Fruit fly (Drosophila melanogaster) whole organism, embryonic: ENCODE measurements around the gene CG14054.

Experiments used
- Atf3 ChIP-seq: fragments of 200-800 bp; sonication (Bioruptor generic); optimal IDR thresholded peaks from 3 replicates; lab custom pipeline; 2016; ENCODE audit warnings: missing biosample characterization, missing genetic modification characterization
- CG10959 ChIP-seq: fragments of 200-800 bp; sonication (Bioruptor generic); IDR thresholded peaks from 2 replicates; pipeline ENCODE4 v1.3.6; 2022; ENCODE audit warnings: missing biosample characterization, missing genetic modification characterization
- CG12942 ChIP-seq: fragments of 200-800 bp; sonication (Bioruptor generic); optimal IDR thresholded peaks from 3 replicates; lab custom pipeline; 2016; ENCODE audit warnings: missing biosample characterization, missing genetic modification characterization
- CG13123 ChIP-seq: fragments of 200-800 bp; sonication (Bioruptor generic); optimal IDR thresholded peaks from 2 replicates; lab custom pipeline; 2016; ENCODE audit warnings: missing biosample characterization, missing genetic modification characterization
- CG1529 ChIP-seq: fragments of 200-800 bp; sonication (Bioruptor generic); optimal IDR thresholded peaks from 3 replicates; lab custom pipeline; 2018; ENCODE audit warnings: missing biosample characterization, missing genetic modification characterization
- CG15514 ChIP-seq: fragments of 200-800 bp; sonication (Bioruptor generic); optimal IDR thresholded peaks from 3 replicates; lab custom pipeline; 2017; ENCODE audit warnings: missing biosample characterization, missing genetic modification characterization, mild to moderate bottlenecking, moderate library complexity, missing genetic modification reagents
- CG15696 ChIP-seq: fragments of 200-800 bp; sonication (Bioruptor generic); optimal IDR thresholded peaks from 2 replicates; lab custom pipeline; 2019; ENCODE audit warnings: missing biosample characterization, mild to moderate bottlenecking, missing genetic modification characterization, moderate library complexity
- CG17359 ChIP-seq: fragments of 200-800 bp; sonication (Bioruptor generic); optimal IDR thresholded peaks from 3 replicates; lab custom pipeline; 2018; ENCODE audit warnings: missing biosample characterization, mild to moderate bottlenecking, missing genetic modification characterization, moderate library complexity
- CG17612 ChIP-seq: fragments of 200-800 bp; sonication (Bioruptor generic); IDR thresholded peaks from 2 replicates; pipeline ENCODE4 v1.3.6; 2022; ENCODE audit warnings: missing biosample characterization, missing genetic modification characterization
- CG17912 ChIP-seq: fragments of 200-800 bp; sonication (Bioruptor generic); optimal IDR thresholded peaks from 2 replicates; lab custom pipeline; 2018; ENCODE audit warnings: missing biosample characterization, mild to moderate bottlenecking, missing genetic modification characterization
- CG2120 ChIP-seq: fragments of 200-800 bp; sonication (Bioruptor generic); optimal IDR thresholded peaks from 3 replicates; lab custom pipeline; 2016; ENCODE audit warnings: missing biosample characterization, missing genetic modification characterization
- CG2199 ChIP-seq: fragments of 200-800 bp; sonication (Bioruptor generic); IDR thresholded peaks from 3 replicates; pipeline ENCODE4 v1.3.6; 2022; ENCODE audit warnings: missing biosample characterization, missing genetic modification characterization
- CG42726 ChIP-seq: fragments of 200-800 bp; sonication (Bioruptor generic); IDR thresholded peaks from 2 replicates; pipeline ENCODE4 v1.3.6; 2022; ENCODE audit warnings: missing biosample characterization, missing genetic modification characterization; ENCODE audit not compliant: partially characterized antibody
- CG4707 ChIP-seq: fragments of 200-800 bp; sonication (Bioruptor generic); optimal IDR thresholded peaks from 2 replicates; lab custom pipeline; 2018; ENCODE audit warnings: missing biosample characterization, mild to moderate bottlenecking, missing genetic modification characterization, moderate library complexity
- CG6689 ChIP-seq: fragments of 200-800 bp; sonication (Bioruptor generic); IDR thresholded peaks from 2 replicates; pipeline ENCODE4 v1.3.6; 2022; ENCODE audit warnings: missing biosample characterization, missing genetic modification characterization
- CG7745 ChIP-seq: fragments of 200-800 bp; sonication (Bioruptor generic); optimal IDR thresholded peaks from 2 replicates; lab custom pipeline; 2018; ENCODE audit warnings: missing biosample characterization, mild to moderate bottlenecking, missing genetic modification characterization, moderate library complexity
- CG7786 ChIP-seq: fragments of 200-800 bp; sonication (Bioruptor generic); optimal IDR thresholded peaks from 2 replicates; lab custom pipeline; 2016; ENCODE audit warnings: missing biosample characterization, missing genetic modification characterization
- CG8290 ChIP-seq, 3 experiments: fragments of 200-800 bp; sonication (Bioruptor generic); optimal IDR thresholded peaks; 2 replicates each; lab custom pipeline; 2016 to 2019; ENCODE audit warnings: missing biosample characterization in 3 of 3, missing genetic modification characterization in 3 of 3, mild to moderate bottlenecking in 2 of 3, moderate library complexity in 1 of 3
- CG8944 ChIP-seq: fragments of 200-800 bp; sonication (Bioruptor generic); optimal IDR thresholded peaks from 3 replicates; lab custom pipeline; 2016; ENCODE audit warnings: missing biosample characterization, missing genetic modification characterization
- CG9932 ChIP-seq: fragments of 200-800 bp; sonication (Bioruptor generic); IDR thresholded peaks from 2 replicates; pipeline ENCODE4 v1.3.6; 2022; ENCODE audit warnings: missing biosample characterization, missing genetic modification characterization
- Chrac-16 ChIP-seq: fragments of 200-800 bp; sonication (Bioruptor generic); optimal IDR thresholded peaks from 3 replicates; lab custom pipeline; 2016; ENCODE audit warnings: missing biosample characterization, missing genetic modification characterization
- Dek ChIP-seq: fragments of 200-800 bp; sonication (Bioruptor generic); optimal IDR thresholded peaks from 3 replicates; lab custom pipeline; 2019; ENCODE audit warnings: missing biosample characterization, mild to moderate bottlenecking, missing genetic modification characterization, moderate library complexity
- Dp ChIP-seq: fragments of 200-800 bp; sonication (Bioruptor generic); optimal IDR thresholded peaks from 2 replicates; lab custom pipeline; 2018; ENCODE audit warnings: missing biosample characterization, mild to moderate bottlenecking, missing genetic modification characterization, moderate library complexity
- Drgx ChIP-seq: fragments of 200-800 bp; sonication (Bioruptor generic); IDR thresholded peaks from 2 replicates; pipeline ENCODE4 v1.3.6; 2022; ENCODE audit warnings: missing biosample characterization, missing genetic modification characterization
- E2f1 ChIP-seq: fragments of 200-800 bp; sonication (Bioruptor generic); IDR thresholded peaks from 2 replicates; pipeline ENCODE4 v1.3.6; 2022; ENCODE audit warnings: missing biosample characterization, missing genetic modification characterization
- Gug ChIP-seq: fragments of 200-800 bp; sonication (Bioruptor generic); IDR thresholded peaks from 4 replicates; pipeline ENCODE4 v1.3.6; 2022; ENCODE audit warnings: missing biosample characterization, missing genetic modification characterization
- HLH4C ChIP-seq: fragments of 200-800 bp; sonication (Bioruptor generic); IDR thresholded peaks from 3 replicates; pipeline ENCODE4 v1.3.6; 2022; ENCODE audit warnings: missing biosample characterization, missing genetic modification characterization; ENCODE audit not compliant: partially characterized antibody
- Jarid2 ChIP-seq: fragments of 200-800 bp; sonication (Bioruptor generic); optimal IDR thresholded peaks from 3 replicates; lab custom pipeline; 2017; ENCODE audit warnings: mild to moderate bottlenecking, missing biosample characterization, missing genetic modification reagents, missing genetic modification characterization
- NC2α ChIP-seq: fragments of 200-800 bp; sonication (Bioruptor generic); optimal IDR thresholded peaks from 2 replicates; lab custom pipeline; 2016; ENCODE audit warnings: missing biosample characterization, missing genetic modification characterization
- Optix ChIP-seq: fragments of 200-800 bp; sonication (Bioruptor generic); IDR thresholded peaks from 3 replicates; pipeline ENCODE4 v1.3.6; 2022; ENCODE audit warnings: missing biosample characterization, missing genetic modification characterization
- Pdp1 ChIP-seq, 2 experiments: fragments of 200-800 bp; sonication (Bioruptor generic); optimal IDR thresholded peaks; 3 replicates each; lab custom pipeline; 2016; ENCODE audit warnings: missing biosample characterization in 2 of 2, missing genetic modification characterization in 2 of 2, mild to moderate bottlenecking in 1 of 2, moderate library complexity in 1 of 2
- Xbp1 ChIP-seq: fragments of 200-800 bp; sonication (Bioruptor generic); optimal IDR thresholded peaks from 3 replicates; lab custom pipeline; 2016; ENCODE audit warnings: missing biosample characterization, mild to moderate bottlenecking, missing genetic modification characterization
- Xrp1 ChIP-seq: fragments of 200-800 bp; sonication (Bioruptor generic); IDR thresholded peaks from 2 replicates; pipeline ENCODE4 v1.3.6; 2022; ENCODE audit warnings: missing biosample characterization, missing genetic modification characterization
- az2 ChIP-seq: fragments of 200-800 bp; sonication (Bioruptor generic); optimal IDR thresholded peaks from 3 replicates; lab custom pipeline; 2016; ENCODE audit warnings: missing biosample characterization, missing genetic modification characterization
- bigmax ChIP-seq: fragments of 200-800 bp; sonication (Bioruptor generic); optimal IDR thresholded peaks from 2 replicates; lab custom pipeline; 2018; ENCODE audit warnings: missing biosample characterization, mild to moderate bottlenecking, missing genetic modification characterization
- chif ChIP-seq, 2 experiments: fragments of 200-800 bp; sonication (Bioruptor generic); optimal IDR thresholded peaks; 3 replicates each; lab custom pipeline; 2016; ENCODE audit warnings: missing biosample characterization in 2 of 2, missing genetic modification characterization in 2 of 2
- dati ChIP-seq: fragments of 200-800 bp; sonication (Bioruptor generic); IDR thresholded peaks from 2 replicates; pipeline ENCODE4 v1.3.6; 2022; ENCODE audit warnings: missing biosample characterization, missing genetic modification characterization
- grau ChIP-seq: fragments of 200-800 bp; optimal IDR thresholded peaks from 3 replicates; lab custom pipeline; 2019; ENCODE audit warnings: missing biosample characterization, mild to moderate bottlenecking, missing genetic modification characterization, moderate library complexity
- grn ChIP-seq: fragments of 200-800 bp; sonication (Bioruptor generic); optimal IDR thresholded peaks from 3 replicates; lab custom pipeline; 2017; ENCODE audit warnings: missing biosample characterization, missing genetic modification characterization
- her ChIP-seq: fragments of 200-800 bp; sonication (Bioruptor generic); optimal IDR thresholded peaks from 2 replicates; lab custom pipeline; 2016; ENCODE audit warnings: missing biosample characterization, missing genetic modification characterization
- psq ChIP-seq: fragments of 200-800 bp; sonication (Bioruptor generic); optimal IDR thresholded peaks from 2 replicates; lab custom pipeline; 2017; ENCODE audit warnings: missing biosample characterization, missing genetic modification characterization
- ro ChIP-seq: fragments of 200-800 bp; sonication (Bioruptor generic); IDR thresholded peaks from 2 replicates; pipeline ENCODE4 v1.3.6; 2022; ENCODE audit warnings: missing biosample characterization, missing genetic modification characterization
- row ChIP-seq: fragments of 200-800 bp; sonication (Bioruptor generic); IDR thresholded peaks from 3 replicates; pipeline ENCODE4 v1.3.6; 2022; ENCODE audit warnings: missing biosample characterization, missing genetic modification characterization
- tgo ChIP-seq: fragments of 200-800 bp; sonication (Bioruptor generic); IDR thresholded peaks from 3 replicates; pipeline ENCODE4 v1.3.6; 2022; ENCODE audit warnings: missing biosample characterization, missing genetic modification characterization
- tio ChIP-seq: fragments of 200-800 bp; sonication (Bioruptor generic); optimal IDR thresholded peaks from 2 replicates; lab custom pipeline; 2017; ENCODE audit warnings: missing biosample characterization, missing genetic modification characterization, inconsistent platforms
- ttk ChIP-seq: fragments of 200-800 bp; sonication (Bioruptor generic); IDR thresholded peaks from 2 replicates; pipeline ENCODE4 v2.1.2; 2022; ENCODE audit warnings: missing biosample characterization, missing genetic modification characterization
- unc-4 ChIP-seq: fragments of 200-800 bp; sonication (Bioruptor generic); IDR thresholded peaks from 2 replicates; pipeline ENCODE4 v1.3.6; 2022; ENCODE audit warnings: missing biosample characterization, missing genetic modification characterization; ENCODE audit not compliant: partially characterized antibody
- vfl ChIP-seq: fragments of 200-800 bp; sonication (Bioruptor generic); optimal IDR thresholded peaks from 2 replicates; lab custom pipeline; 2016; ENCODE audit warnings: missing biosample characterization, missing genetic modification characterization
- vvl ChIP-seq: fragments of 200-800 bp; sonication (Bioruptor generic); IDR thresholded peaks from 2 replicates; pipeline ENCODE4 v1.3.6; 2022; ENCODE audit warnings: missing biosample characterization, missing genetic modification characterization
- wek ChIP-seq: fragments of 200-800 bp; sonication (Bioruptor generic); optimal IDR thresholded peaks from 3 replicates; lab custom pipeline; 2018; ENCODE audit warnings: missing biosample characterization, mild to moderate bottlenecking, missing genetic modification characterization, moderate library complexity
- zfh1 ChIP-seq: fragments of 200-800 bp; sonication (Bioruptor generic); IDR thresholded peaks from 3 replicates; pipeline ENCODE4 v1.3.6; 2022; ENCODE audit warnings: missing biosample characterization, missing genetic modification characterization

The CG14054 gene

DNA sequence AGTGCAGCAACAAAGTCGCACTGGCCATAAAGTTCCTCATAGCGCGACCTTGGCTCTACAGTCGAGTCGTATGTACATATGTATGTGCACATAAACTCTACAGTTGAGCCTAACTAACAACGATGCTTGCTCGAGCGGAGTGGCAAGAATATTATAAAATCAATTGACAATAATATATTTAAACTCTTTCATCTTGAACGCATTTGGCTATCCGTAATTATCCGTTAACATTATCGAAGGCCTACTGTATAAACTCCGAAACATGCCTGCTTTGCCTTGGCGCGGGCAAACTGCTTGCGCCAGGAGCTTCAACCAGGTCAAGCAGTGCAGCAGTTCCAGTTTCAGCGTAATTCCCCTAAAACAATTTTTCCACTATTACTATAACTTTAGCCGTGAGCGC is 42.5 kb upstream of the CG14054 start (continued):
- peak; percentile 48; the same call in 1 of the 3 replicates for TF ChIP-seq zfh1 (GFP tag; lab: Robert Waterston, UW)
- no peak for TF ChIP-seq tgo (GFP tag; lab: Robert Waterston, UW)
- TF ChIP-seq vfl (GFP tag; lab: Kevin White, UChicago) = no peak
- TF ChIP-seq NC2α (GFP tag; lab: Kevin White, UChicago) = no peak
- TF ChIP-seq wek (GFP tag; lab: Kevin White, UChicago) = no peak
- TF ChIP-seq CG2199 (GFP tag; lab: Robert Waterston, UW) = no peak
- TF ChIP-seq CG17612 = no peak
- TF ChIP-seq CG15696 = peak; percentile 24
- TF ChIP-seq az2 = no peak
- TF ChIP-seq dati (GFP tag; lab: Robert Waterston, UW) = no peak
- no peak for TF ChIP-seq Atf3
- no peak for TF ChIP-seq CG10959
- TF ChIP-seq unc-4 (GFP tag; lab: Robert Waterston, UW) = no peak
- TF ChIP-seq CG6689 (GFP tag; lab: Robert Waterston, UW) = 0 out of 2 replicates have a peak, but pooled peaks have one; percentile 21
- no peak for TF ChIP-seq Gug (GFP tag; lab: Robert Waterston, UW)
- TF ChIP-seq bigmax (GFP tag; lab: Kevin White, UChicago) = no peak
- no peak for TF ChIP-seq Jarid2 (GFP tag; lab: Kevin White, UChicago)
- TF ChIP-seq Chrac-16 (GFP tag; lab: Kevin White, UChicago) = no peak
- no peak for TF ChIP-seq Dek (tag; lab: Kevin White, UChicago)
- no peak for TF ChIP-seq CG4707 (GFP tag; lab: Kevin White, UChicago)
- peak; percentile 49 for TF ChIP-seq CG8290 (GFP tag; optimal IDR thresholded peaks at IDR 0.05; lab: Kevin White, UChicago)
- no peak for TF ChIP-seq CG8290 (tag; optimal IDR thresholded peaks at IDR 0.05; lab: Kevin White, UChicago)
- TF ChIP-seq Xrp1 (GFP tag; lab: Robert Waterston, UW) = peak; percentile 28; the same call in 1 of the 2 replicates
- peak; percentile 46 for TF ChIP-seq grau (tag; lab: Kevin White, UChicago)
- no peak for TF ChIP-seq CG7786
- TF ChIP-seq CG13123 (GFP tag; lab: Kevin White, UChicago) = no peak
- TF ChIP-seq CG12942 (GFP tag; lab: Kevin White, UChicago) = no peak
- TF ChIP-seq Dp (GFP tag; lab: Kevin White, UChicago) = no peak
- TF ChIP-seq HLH4C = no peak
- no peak for TF ChIP-seq CG2120 (GFP tag; lab: Kevin White, UChicago)
- TF ChIP-seq Drgx (GFP tag; lab: Robert Waterston, UW) = peak; percentile 81
- TF ChIP-seq tio = no peak
- no peak for TF ChIP-seq CG1529
- TF ChIP-seq her = no peak

DNA sequence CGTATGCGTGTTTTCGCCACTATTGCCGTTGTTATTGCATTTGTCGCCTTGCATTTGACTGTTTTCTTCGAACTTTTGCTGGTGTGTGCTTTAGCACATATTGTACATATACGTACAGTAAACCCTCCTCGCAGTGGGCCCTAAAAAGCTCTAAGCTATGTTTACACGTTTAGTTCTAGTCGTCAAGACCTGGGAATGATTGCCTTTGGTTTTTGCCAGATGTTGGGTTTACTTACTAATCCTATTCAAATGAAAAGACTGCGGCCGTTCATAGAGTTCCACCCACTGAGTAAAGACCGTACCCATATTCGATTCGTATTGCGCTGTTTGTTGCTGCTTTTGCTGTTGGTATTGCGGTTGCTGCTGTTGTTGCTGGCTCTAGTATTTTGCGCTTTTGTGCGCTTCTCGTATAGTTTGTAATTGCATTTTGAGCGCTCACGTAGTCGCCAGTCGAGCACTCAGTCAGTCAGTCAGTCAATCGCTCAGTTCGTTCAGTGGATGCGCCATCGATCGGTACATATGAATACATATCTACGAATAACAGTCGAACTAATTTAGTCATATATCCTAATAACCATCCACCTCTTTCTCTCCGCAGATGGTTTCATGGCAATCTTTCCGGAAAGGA is 41.7 kb upstream of the CG14054 start:
- TF ChIP-seq vvl (GFP tag; lab: Robert Waterston, UW) (0 out of 2 replicates have a peak, but pooled peaks have one; percentile 38), Pdp1 (GFP tag; optimal IDR thresholded peaks at IDR 0.05; lab: Kevin White, UChicago) (no peak), Xbp1 (peak; percentile 3), CG9932 (0 out of 2 replicates have a peak, but pooled peaks have one; percentile 12), row (peak; percentile 43; the same call in 2 of the 3 replicates), ro (GFP tag; lab: Robert Waterston, UW) (no peak), CG15514 (GFP tag; lab: Kevin White, UChicago) (no peak), grn (GFP tag; lab: Kevin White, UChicago) (no peak), CG42726 (GFP tag; lab: Robert Waterston, UW) (no peak), NC2α (GFP tag; lab: Kevin White, UChicago) (no peak), ttk (GFP tag; lab: Robert Waterston, UW) (no peak), chif (GFP tag; optimal IDR thresholded peaks at IDR 0.05; lab: Kevin White, UChicago) (no peak), E2f1 (0 out of 2 replicates have a peak, but pooled peaks have one; percentile 7), CG17912 (GFP tag; lab: Kevin White, UChicago) (no peak), CG8944 (GFP tag; lab: Kevin White, UChicago) (no peak), CG7745 (no peak), Optix (GFP tag; lab: Robert Waterston, UW) (no peak), psq (GFP tag; lab: Kevin White, UChicago) (no peak), CG17359 (tag; lab: Kevin White, UChicago) (peak; percentile 7)
